Worm (Caenorhabditis elegans): ENCODE data around the gene C44B11.4.

DNA sequence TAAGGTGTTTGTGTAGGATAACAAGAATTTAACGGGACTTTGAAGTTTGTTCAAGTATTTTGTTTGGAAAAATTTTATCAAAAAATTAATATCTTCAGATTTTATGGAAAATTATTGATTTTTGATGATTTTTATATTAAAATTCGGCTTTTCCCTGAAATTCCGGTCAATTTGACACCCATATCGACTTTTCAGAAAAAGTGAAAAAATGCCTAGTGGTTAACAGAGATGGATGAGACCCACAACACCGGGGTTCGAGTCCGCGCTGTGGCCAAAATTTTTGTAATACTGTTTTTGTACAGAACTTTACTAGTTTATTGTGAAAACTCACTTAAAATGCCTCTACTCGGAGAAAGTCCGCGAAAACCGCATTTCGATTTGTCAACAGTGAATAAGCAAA is 34.0 kb downstream of the C44B11.4 start:
- TF ChIP-seq nhr-11 (tag; optimal IDR thresholded peaks at IDR 0.05) (no peak), fkh-6 (tag; optimal IDR thresholded peaks at IDR 0.05) (no peak), unc-86 (tag; optimal IDR thresholded peaks at IDR 0.05) (no peak)

Measured in whole organism, late embryonic.